Worm (Caenorhabditis elegans) whole organism, L1 larva: ENCODE data around the gene faah-1.

Experiments
- ama-1 ChIP-seq: fragments of 150-350 bp; optimal IDR thresholded peaks from 2 replicates; lab custom pipeline; 2014
- ceh-82 ChIP-seq, 3 experiments: fragments of 150-350 bp in 1 of 3; sonication (generic microtip) in 2 of 3; optimal IDR thresholded peaks; 2 replicates each; lab custom pipeline; 2014 to 2017; ENCODE audit warnings: missing biosample characterization in 3 of 3, missing genetic modification characterization in 3 of 3
- ces-1 ChIP-seq: fragments of 150-350 bp; optimal IDR thresholded peaks from 2 replicates; lab custom pipeline; 2014; ENCODE audit warnings: missing biosample characterization, missing genetic modification reagents, missing genetic modification characterization
- dpl-1 ChIP-seq, 3 experiments: fragments of 150-350 bp in 2 of 3; sonication (generic microtip) in 1 of 3; optimal IDR thresholded peaks; 2 replicates each; lab custom pipeline; 2014 to 2017; ENCODE audit warnings: missing biosample characterization in 3 of 3, missing genetic modification characterization in 3 of 3, missing genetic modification reagents in 3 of 3
- fkh-10 ChIP-seq: sonication (generic microtip); optimal IDR thresholded peaks from 2 replicates; lab custom pipeline; 2017; ENCODE audit warnings: missing biosample characterization, missing genetic modification reagents, missing genetic modification characterization
- lin-39 ChIP-seq: fragments of 150-350 bp; optimal IDR thresholded peaks from 2 replicates; lab custom pipeline; 2014; ENCODE audit warnings: missing biosample characterization, missing genetic modification reagents, missing genetic modification characterization
- mep-1 ChIP-seq: fragments of 150-350 bp; optimal IDR thresholded peaks from 2 replicates; lab custom pipeline; 2014; ENCODE audit warnings: missing biosample characterization, missing genetic modification characterization
- nhr-28 ChIP-seq: fragments of 150-350 bp; optimal IDR thresholded peaks from 2 replicates; lab custom pipeline; 2014; ENCODE audit warnings: missing biosample characterization, missing genetic modification characterization
- nhr-71 ChIP-seq: sonication (generic microtip); optimal IDR thresholded peaks from 2 replicates; lab custom pipeline; 2016; ENCODE audit warnings: mild to moderate bottlenecking, missing genetic modification characterization, moderate library complexity, missing compliant biosample characterization
- nhr-77 ChIP-seq: fragments of 150-350 bp; optimal IDR thresholded peaks from 2 replicates; lab custom pipeline; 2014; ENCODE audit warnings: missing biosample characterization, missing genetic modification characterization
- rnt-1 ChIP-seq: sonication (generic microtip); optimal IDR thresholded peaks from 2 replicates; lab custom pipeline; 2016; ENCODE audit warnings: mild to moderate bottlenecking, missing genetic modification characterization, moderate library complexity, missing compliant biosample characterization
- swsn-7 ChIP-seq: sonication (generic microtip); optimal IDR thresholded peaks from 2 replicates; lab custom pipeline; 2016; ENCODE audit warnings: missing genetic modification characterization, missing compliant biosample characterization
- tlp-1 ChIP-seq: fragments of 150-350 bp; optimal IDR thresholded peaks from 2 replicates; lab custom pipeline; 2014; ENCODE audit warnings: missing biosample characterization, missing genetic modification characterization
- zag-1 ChIP-seq: fragments of 150-350 bp; optimal IDR thresholded peaks from 2 replicates; lab custom pipeline; 2014; ENCODE audit warnings: missing biosample characterization, missing genetic modification characterization

DNA sequence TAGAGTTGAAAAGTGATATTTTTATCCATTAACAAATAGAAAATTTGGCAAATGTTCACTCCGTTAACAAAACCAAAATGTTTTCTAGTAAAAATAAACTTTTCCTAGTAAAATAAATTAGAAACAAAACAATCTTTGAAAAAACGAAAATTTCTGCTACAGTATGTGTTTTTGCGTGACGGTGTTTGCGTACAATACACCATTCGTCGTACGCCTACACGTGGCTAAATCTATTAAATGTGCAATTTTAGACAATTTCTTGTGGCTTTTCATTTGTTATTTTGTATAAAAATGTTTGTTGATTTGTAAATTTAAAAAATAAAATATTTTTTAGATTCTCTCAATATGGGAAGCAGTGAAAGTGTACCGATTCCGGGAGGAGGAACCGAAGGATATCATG lies 46.0 kb upstream of the faah-1 start, which contains the start of gene Y42H9AR.1:
- no peak for TF ChIP-seq nhr-71
- no peak for TF ChIP-seq ama-1 (lab: Kevin White, UChicago)
- no peak for TF ChIP-seq rnt-1 (tag; lab: Kevin White, UChicago)
- TF ChIP-seq tlp-1 = no peak
- TF ChIP-seq nhr-28 (tag; lab: Kevin White, UChicago) = no peak
- no peak for TF ChIP-seq ceh-82 (tag; optimal IDR thresholded peaks at IDR 0.05; lab: Kevin White, UChicago)
- peak; percentile 38 for TF ChIP-seq mep-1
- no peak for TF ChIP-seq fkh-10
- no peak for TF ChIP-seq zag-1 (tag; lab: Kevin White, UChicago)
- no peak for TF ChIP-seq lin-39 (tag; lab: Kevin White, UChicago)
- TF ChIP-seq dpl-1 (GFP tag; optimal IDR thresholded peaks at IDR 0.05; lab: Kevin White, UChicago) = peak in 2 of 3 experiments; percentile 12 to 46
- no peak for TF ChIP-seq ces-1
- no peak for TF ChIP-seq nhr-77
- TF ChIP-seq swsn-7 = no peak
